Worm (Caenorhabditis elegans) whole organism, mixed stage, embryonic: Measurements from ENCODE around the gene F13B12.4.

Source experiments
- M03D4.4 ChIP-seq: sonication (generic microtip); optimal IDR thresholded peaks from 2 replicates; lab custom pipeline; 2017; ENCODE audit warnings: mild to moderate bottlenecking, missing genetic modification characterization, missing compliant biosample characterization
- bed-3 ChIP-seq: fragments of 200-800 bp; sonication (Bioruptor generic); optimal IDR thresholded peaks from 3 replicates; lab custom pipeline; 2018; ENCODE audit warnings: mild to moderate bottlenecking, missing genetic modification characterization, moderate library complexity, missing compliant biosample characterization
- blmp-1 ChIP-seq: fragments of 150-350 bp; optimal IDR thresholded peaks from 2 replicates; lab custom pipeline; 2014; ENCODE audit warnings: missing biosample characterization, missing genetic modification characterization
- ceh-39 ChIP-seq: fragments of 150-350 bp; optimal IDR thresholded peaks from 2 replicates; lab custom pipeline; 2014; ENCODE audit warnings: missing biosample characterization, missing genetic modification characterization
- ceh-43 ChIP-seq: fragments of 200-800 bp; sonication (Bioruptor generic); optimal IDR thresholded peaks from 2 replicates; lab custom pipeline; 2018; ENCODE audit warnings: mild to moderate bottlenecking, missing genetic modification characterization, moderate library complexity, missing compliant biosample characterization
- ceh-83 ChIP-seq: fragments of 200-800 bp; sonication (Bioruptor generic); optimal IDR thresholded peaks from 2 replicates; lab custom pipeline; 2018; ENCODE audit warnings: mild to moderate bottlenecking, missing genetic modification characterization, missing compliant biosample characterization
- ces-1 ChIP-seq: fragments of 150-350 bp; optimal IDR thresholded peaks from 2 replicates; lab custom pipeline; 2014; ENCODE audit warnings: missing biosample characterization, missing genetic modification reagents, missing genetic modification characterization
- cnd-1 ChIP-seq: fragments of 200-800 bp; sonication (Bioruptor generic); optimal IDR thresholded peaks from 2 replicates; lab custom pipeline; 2018; ENCODE audit warnings: mild to moderate bottlenecking, missing genetic modification characterization, missing compliant biosample characterization
- drap-1 ChIP-seq: fragments of 200-800 bp; sonication (Bioruptor generic); optimal IDR thresholded peaks from 3 replicates; lab custom pipeline; 2018; ENCODE audit warnings: mild to moderate bottlenecking, missing genetic modification characterization, missing compliant biosample characterization
- elt-1 ChIP-seq: sonication (generic microtip); optimal IDR thresholded peaks from 2 replicates; lab custom pipeline; 2017; ENCODE audit warnings: missing genetic modification characterization, mild to moderate bottlenecking, missing compliant biosample characterization, antibody characterized with exemption, moderate library complexity, borderline replicate concordance; ENCODE audit not compliant: insufficient read depth
- elt-3 ChIP-seq: fragments of 150-350 bp; optimal IDR thresholded peaks from 2 replicates; lab custom pipeline; 2014; ENCODE audit warnings: missing biosample characterization, missing genetic modification characterization
- flh-1 ChIP-seq: fragments of 200-800 bp; sonication (Bioruptor generic); optimal IDR thresholded peaks from 2 replicates; lab custom pipeline; 2018; ENCODE audit warnings: mild to moderate bottlenecking, missing genetic modification characterization, moderate library complexity, missing compliant biosample characterization
- ham-2 ChIP-seq: fragments of 200-800 bp; sonication (Bioruptor generic); optimal IDR thresholded peaks from 2 replicates; lab custom pipeline; 2018; ENCODE audit warnings: mild to moderate bottlenecking, missing genetic modification characterization, missing compliant biosample characterization
- hlh-1 ChIP-seq: fragments of 150-350 bp; optimal IDR thresholded peaks from 2 replicates; lab custom pipeline; 2014; ENCODE audit warnings: missing biosample characterization, missing genetic modification reagents, missing genetic modification characterization
- lin-13 ChIP-seq: fragments of 150-350 bp; optimal IDR thresholded peaks from 2 replicates; lab custom pipeline; 2014; ENCODE audit warnings: missing biosample characterization, missing genetic modification characterization
- lin-32 ChIP-seq: fragments of 200-800 bp; sonication (Bioruptor generic); optimal IDR thresholded peaks from 2 replicates; lab custom pipeline; 2018; ENCODE audit warnings: mild to moderate bottlenecking, missing genetic modification characterization, missing compliant biosample characterization
- lsy-2 ChIP-seq: fragments of 150-350 bp; optimal IDR thresholded peaks from 2 replicates; lab custom pipeline; 2014; ENCODE audit warnings: missing biosample characterization, missing genetic modification characterization
- mab-5 ChIP-seq: fragments of 150-350 bp; optimal IDR thresholded peaks from 2 replicates; lab custom pipeline; 2014; ENCODE audit warnings: missing biosample characterization, missing genetic modification characterization
- mep-1 ChIP-seq: fragments of 150-350 bp; optimal IDR thresholded peaks from 2 replicates; lab custom pipeline; 2017; ENCODE audit warnings: missing biosample characterization, missing genetic modification reagents, missing genetic modification characterization, inconsistent platforms
- mls-2 ChIP-seq: sonication (generic microtip); optimal IDR thresholded peaks from 2 replicates; lab custom pipeline; 2016; ENCODE audit warnings: mild to moderate bottlenecking, missing genetic modification characterization, moderate library complexity, missing compliant biosample characterization
- nhr-12 ChIP-seq: fragments of 150-350 bp; optimal IDR thresholded peaks from 2 replicates; lab custom pipeline; 2014; ENCODE audit warnings: missing biosample characterization, missing genetic modification characterization
- nhr-2 ChIP-seq: fragments of 150-350 bp; optimal IDR thresholded peaks from 2 replicates; lab custom pipeline; 2014; ENCODE audit warnings: missing biosample characterization, missing genetic modification characterization
- nhr-237 ChIP-seq: fragments of 150-350 bp; optimal IDR thresholded peaks from 2 replicates; lab custom pipeline; 2014; ENCODE audit warnings: missing biosample characterization, missing genetic modification characterization
- nhr-28 ChIP-seq: fragments of 150-350 bp; optimal IDR thresholded peaks from 2 replicates; lab custom pipeline; 2014; ENCODE audit warnings: missing biosample characterization, missing genetic modification characterization
- nhr-76 ChIP-seq: sonication (generic microtip); optimal IDR thresholded peaks from 2 replicates; lab custom pipeline; 2017; ENCODE audit warnings: missing biosample characterization, missing genetic modification characterization
- pha-4 ChIP-seq: fragments of 150-350 bp; optimal IDR thresholded peaks from 2 replicates; lab custom pipeline; 2018; ENCODE audit warnings: missing biosample characterization, missing genetic modification reagents, missing genetic modification characterization
- sem-2 ChIP-seq: fragments of 200-800 bp; sonication (Bioruptor generic); optimal IDR thresholded peaks from 2 replicates; lab custom pipeline; 2018; ENCODE audit warnings: mild to moderate bottlenecking, missing genetic modification characterization, missing compliant biosample characterization
- snpc-4 ChIP-seq: fragments of 150-350 bp; optimal IDR thresholded peaks from 2 replicates; lab custom pipeline; 2014; ENCODE audit warnings: missing biosample characterization, missing genetic modification characterization
- sptf-1 ChIP-seq: sonication (generic microtip); optimal IDR thresholded peaks from 2 replicates; lab custom pipeline; 2017; ENCODE audit warnings: mild to moderate bottlenecking, missing genetic modification characterization, moderate library complexity, missing compliant biosample characterization
- tbx-8 ChIP-seq: fragments of 200-800 bp; sonication (Bioruptor generic); optimal IDR thresholded peaks from 2 replicates; lab custom pipeline; 2018; ENCODE audit warnings: mild to moderate bottlenecking, missing genetic modification characterization, moderate library complexity, missing compliant biosample characterization
- unc-120 ChIP-seq: sonication (generic microtip); optimal IDR thresholded peaks from 2 replicates; lab custom pipeline; 2017; ENCODE audit warnings: missing genetic modification characterization, missing compliant biosample characterization; ENCODE audit not compliant: poor library complexity, severe bottlenecking
- unc-39 ChIP-seq: fragments of 150-350 bp; optimal IDR thresholded peaks from 2 replicates; lab custom pipeline; 2014; ENCODE audit warnings: missing biosample characterization, missing genetic modification characterization
- unc-62 ChIP-seq: fragments of 150-350 bp; optimal IDR thresholded peaks from 2 replicates; lab custom pipeline; 2014; ENCODE audit warnings: missing biosample characterization, missing genetic modification reagents, missing genetic modification characterization
- zip-8 ChIP-seq: fragments of 150-350 bp; optimal IDR thresholded peaks from 2 replicates; lab custom pipeline; 2014; ENCODE audit warnings: missing biosample characterization, missing genetic modification characterization
- ztf-11 ChIP-seq: fragments of 150-350 bp; optimal IDR thresholded peaks from 2 replicates; lab custom pipeline; 2014; ENCODE audit warnings: missing biosample characterization, missing genetic modification characterization

Gene F13B12.4

ce11 chrIV:10409377-10409776 lies 40.3 kb downstream of the F13B12.4 start, which contains the start of gene rfk-1:
TSS of gene rfk-1 (minus strand) at chrIV:10409477.
- TF ChIP-seq ham-2 (GFP tag; lab: Kevin White, UChicago) (no peak), ces-1 (GFP tag; lab: Kevin White, UChicago) (no peak), zip-8 (no peak), hlh-1 (tag; lab: Kevin White, UChicago) (no peak)

DNA sequence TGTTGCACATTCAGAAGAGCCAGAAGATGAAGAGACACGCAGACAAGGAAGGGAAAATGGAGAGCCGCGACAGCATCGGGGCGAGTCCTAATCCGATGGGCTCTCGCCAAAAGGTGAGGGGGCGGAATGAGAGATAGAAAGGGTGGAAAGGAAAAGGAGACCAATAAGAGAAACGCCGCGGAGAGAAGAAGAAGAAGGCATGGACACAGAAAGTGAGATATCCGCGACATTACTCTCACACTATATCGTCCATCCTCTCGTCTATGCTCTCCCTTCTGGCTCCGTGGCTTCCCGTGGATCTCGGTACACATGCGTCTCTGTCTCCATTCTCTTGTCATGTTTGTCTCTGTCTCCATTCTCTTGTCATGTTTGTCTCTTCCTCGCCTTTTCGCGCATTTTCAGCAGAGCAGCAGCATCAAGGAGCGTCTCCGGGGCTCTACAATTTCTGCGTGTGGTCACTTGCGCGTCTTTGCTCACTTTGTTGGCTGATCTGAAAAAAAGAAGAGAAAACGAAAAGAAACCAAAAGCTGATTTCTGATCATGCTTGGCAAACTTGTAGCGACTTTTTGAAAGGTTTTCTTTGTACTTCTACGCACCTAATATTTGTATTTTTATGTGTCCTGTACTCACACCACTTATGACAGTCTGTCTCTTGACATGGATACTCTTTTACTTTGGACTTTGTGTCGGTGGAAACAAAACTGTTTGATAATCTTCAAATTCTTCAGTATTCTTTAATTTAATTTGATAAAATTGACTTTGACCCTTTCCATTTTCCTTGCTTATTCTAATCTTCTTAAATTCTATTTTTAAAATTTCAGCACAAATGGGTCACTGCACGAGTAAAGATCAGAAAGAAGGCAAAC lies 46.3 kb downstream of the F13B12.4 start, which contains the start of gene gpa-7:
gpa-7 (plus strand) TSS at position 816 of the 866 bp plus-strand sequence.
- TF ChIP-seq unc-39 (tag; lab: Kevin White, UChicago) = no peak
- no peak for TF ChIP-seq mab-5 (tag; lab: Kevin White, UChicago)
- TF ChIP-seq ces-1 (GFP tag; lab: Kevin White, UChicago) = peak; percentile 83
- peak; percentile 42 for TF ChIP-seq mep-1 (tag; lab: Kevin White, UChicago)
- no peak for TF ChIP-seq hlh-1 (tag; lab: Kevin White, UChicago)
- no peak for TF ChIP-seq tbx-8 (GFP tag; lab: Kevin White, UChicago)
- TF ChIP-seq elt-1 (tag; lab: Kevin White, UChicago) = no peak
- peak; percentile 14 for TF ChIP-seq pha-4 (tag; lab: Kevin White, UChicago)
- no peak for TF ChIP-seq nhr-12
- no peak for TF ChIP-seq nhr-2 (tag; lab: Kevin White, UChicago)
- peak; percentile 67 for TF ChIP-seq mls-2 (tag; lab: Kevin White, UChicago)
- TF ChIP-seq unc-120 (tag; lab: Kevin White, UChicago) = peak; percentile 92
- no peak for TF ChIP-seq elt-3 (tag; lab: Kevin White, UChicago)
- TF ChIP-seq ham-2 (GFP tag; lab: Kevin White, UChicago) = peak; percentile 53
- no peak for TF ChIP-seq nhr-28
- no peak for TF ChIP-seq ceh-43 (GFP tag; lab: Kevin White, UChicago)
- TF ChIP-seq flh-1 = no peak
- no peak for TF ChIP-seq lin-32
- TF ChIP-seq sptf-1 (tag; lab: Kevin White, UChicago) = peak; percentile 42
- TF ChIP-seq nhr-76 (tag; lab: Kevin White, UChicago) = no peak
- TF ChIP-seq lin-13 (tag; lab: Kevin White, UChicago) = peak; percentile 29
- TF ChIP-seq nhr-237 = no peak
- peak; percentile 52 for TF ChIP-seq unc-62
- no peak for TF ChIP-seq bed-3 (GFP tag; lab: Kevin White, UChicago)
- TF ChIP-seq snpc-4 (tag; lab: Kevin White, UChicago) = no peak
- TF ChIP-seq cnd-1 = peak; percentile 8
- peak; percentile 71 for TF ChIP-seq blmp-1 (tag; lab: Kevin White, UChicago)
- TF ChIP-seq sem-2 = no peak
- TF ChIP-seq ceh-39 (tag; lab: Kevin White, UChicago) = no peak
- TF ChIP-seq ceh-83 = no peak
- peak; percentile 10 for TF ChIP-seq drap-1 (GFP tag; lab: Kevin White, UChicago)
- no peak for TF ChIP-seq M03D4.4 (tag; lab: Kevin White, UChicago)
- no peak for TF ChIP-seq ztf-11
- no peak for TF ChIP-seq zip-8
- TF ChIP-seq lsy-2 = no peak

- TF ChIP-seq ces-1 (GFP tag; lab: Kevin White, UChicago) (peak; percentile 73), unc-39 (tag; lab: Kevin White, UChicago) (no peak), snpc-4 (tag; lab: Kevin White, UChicago) (no peak), ceh-83 (no peak), cnd-1 (no peak), ztf-11 (no peak), sptf-1 (tag; lab: Kevin White, UChicago) (no peak), drap-1 (GFP tag; lab: Kevin White, UChicago) (no peak)
Measured at ce11 chrIV:10398244-10398643, 51.5 kb downstream of the F13B12.4 start.
